Fruit fly (Drosophila melanogaster) whole organism, pupa: ENCODE results near the gene prd.

Experiments
- CG10348 ChIP-seq: fragments of 200-800 bp; sonication (Bioruptor generic); IDR thresholded peaks from 2 replicates; pipeline ENCODE4 v1.3.6; 2022; ENCODE audit warnings: missing biosample characterization, missing genetic modification characterization
- CG13204 ChIP-seq: fragments of 200-800 bp; sonication (Bioruptor generic); optimal IDR thresholded peaks from 2 replicates; lab custom pipeline; 2018; ENCODE audit warnings: missing biosample characterization, mild to moderate bottlenecking, missing genetic modification characterization, moderate library complexity
- CG15710 ChIP-seq: fragments of 200-800 bp; sonication (Bioruptor generic); optimal IDR thresholded peaks from 2 replicates; lab custom pipeline; 2018; ENCODE audit warnings: missing biosample characterization, mild to moderate bottlenecking, missing genetic modification characterization, moderate library complexity
- CG17806 ChIP-seq: fragments of 200-800 bp; sonication (Bioruptor generic); optimal IDR thresholded peaks from 2 replicates; lab custom pipeline; 2018; ENCODE audit warnings: missing biosample characterization, mild to moderate bottlenecking, missing genetic modification characterization, moderate library complexity
- CG32121 ChIP-seq: fragments of 200-800 bp; sonication (Bioruptor generic); IDR thresholded peaks from 2 replicates; pipeline ENCODE4 v1.3.6; 2022; ENCODE audit warnings: missing biosample characterization, missing genetic modification characterization
- CG4496 ChIP-seq: fragments of 200-800 bp; sonication (Bioruptor generic); IDR thresholded peaks from 3 replicates; pipeline ENCODE4 v1.3.6; 2022; ENCODE audit warnings: missing biosample characterization, missing genetic modification characterization
- CG8159 ChIP-seq: fragments of 200-800 bp; sonication (Bioruptor generic); optimal IDR thresholded peaks from 3 replicates; lab custom pipeline; 2018; ENCODE audit warnings: missing biosample characterization, mild to moderate bottlenecking, missing genetic modification characterization, moderate library complexity
- CG8301 ChIP-seq: fragments of 200-800 bp; sonication (Bioruptor generic); optimal IDR thresholded peaks from 2 replicates; lab custom pipeline; 2018; ENCODE audit warnings: missing biosample characterization, mild to moderate bottlenecking, missing genetic modification characterization
- EcR ChIP-seq: fragments of 200-800 bp; sonication (Bioruptor generic); optimal IDR thresholded peaks from 3 replicates; lab custom pipeline; 2019; ENCODE audit warnings: missing biosample characterization, missing genetic modification characterization, mild to moderate bottlenecking, moderate library complexity, missing genetic modification reagents
- Ets98B ChIP-seq: fragments of 200-800 bp; sonication (Bioruptor generic); IDR thresholded peaks from 2 replicates; pipeline ENCODE4 v1.3.6; 2022; ENCODE audit warnings: missing biosample characterization, missing genetic modification characterization
- Pif1B ChIP-seq: fragments of 200-800 bp; sonication (Bioruptor generic); optimal IDR thresholded peaks from 3 replicates; lab custom pipeline; 2016; ENCODE audit warnings: missing biosample characterization, missing genetic modification characterization
- Snoo ChIP-seq: fragments of 200-800 bp; sonication (Bioruptor generic); optimal IDR thresholded peaks from 3 replicates; lab custom pipeline; 2017; ENCODE audit warnings: missing biosample characterization, mild to moderate bottlenecking, missing genetic modification characterization, inconsistent platforms
- fd96Ca ChIP-seq: fragments of 200-800 bp; sonication (Bioruptor generic); IDR thresholded peaks from 3 replicates; pipeline ENCODE4 v1.3.6; 2022; ENCODE audit warnings: missing biosample characterization, missing genetic modification characterization
- rn ChIP-seq: fragments of 200-800 bp; sonication (Bioruptor generic); IDR thresholded peaks from 2 replicates; pipeline ENCODE4 v1.3.6; 2022; ENCODE audit warnings: missing biosample characterization, missing genetic modification characterization

dm6 chr2L:12087442-12087841 is 1.8 kb upstream of the prd start:
- TF ChIP-seq Pif1B (no peak), CG13204 (GFP tag; lab: Kevin White, UChicago) (no peak), CG17806 (tag; lab: Kevin White, UChicago) (no peak), CG8159 (tag; lab: Kevin White, UChicago) (no peak), fd96Ca (GFP tag; lab: Robert Waterston, UW) (no peak), Ets98B (GFP tag; lab: Robert Waterston, UW) (no peak), EcR (GFP tag; lab: Kevin White, UChicago) (no peak), CG4496 (no peak), CG32121 (GFP tag; lab: Robert Waterston, UW) (no peak), CG10348 (GFP tag; lab: Robert Waterston, UW) (no peak), CG15710 (tag; lab: Kevin White, UChicago) (no peak), rn (GFP tag; lab: Robert Waterston, UW) (no peak), CG8301 (tag; lab: Kevin White, UChicago) (no peak), Snoo (tag; lab: Kevin White, UChicago) (no peak)
